Fruit fly (Drosophila melanogaster) Kc167 (cell line): ENCODE data around the gene CG32547.

ENCODE experiments used
- Myc ChIP-seq: fragments of >200 bp; optimal IDR thresholded peaks from 2 replicates; lab custom pipeline; 2017; ENCODE audit warnings: missing external identifiers
- h ChIP-seq: fragments of >200 bp; optimal IDR thresholded peaks from 3 replicates; lab custom pipeline; 2018; ENCODE audit warnings: missing external identifiers
- insv ChIP-seq: fragments of >200 bp; optimal IDR thresholded peaks from 3 replicates; lab custom pipeline; 2018; ENCODE audit warnings: missing external identifiers
- psq ChIP-seq: fragments of >200 bp; optimal IDR thresholded peaks from 2 replicates; lab custom pipeline; 2017; ENCODE audit warnings: missing external identifiers

DNA sequence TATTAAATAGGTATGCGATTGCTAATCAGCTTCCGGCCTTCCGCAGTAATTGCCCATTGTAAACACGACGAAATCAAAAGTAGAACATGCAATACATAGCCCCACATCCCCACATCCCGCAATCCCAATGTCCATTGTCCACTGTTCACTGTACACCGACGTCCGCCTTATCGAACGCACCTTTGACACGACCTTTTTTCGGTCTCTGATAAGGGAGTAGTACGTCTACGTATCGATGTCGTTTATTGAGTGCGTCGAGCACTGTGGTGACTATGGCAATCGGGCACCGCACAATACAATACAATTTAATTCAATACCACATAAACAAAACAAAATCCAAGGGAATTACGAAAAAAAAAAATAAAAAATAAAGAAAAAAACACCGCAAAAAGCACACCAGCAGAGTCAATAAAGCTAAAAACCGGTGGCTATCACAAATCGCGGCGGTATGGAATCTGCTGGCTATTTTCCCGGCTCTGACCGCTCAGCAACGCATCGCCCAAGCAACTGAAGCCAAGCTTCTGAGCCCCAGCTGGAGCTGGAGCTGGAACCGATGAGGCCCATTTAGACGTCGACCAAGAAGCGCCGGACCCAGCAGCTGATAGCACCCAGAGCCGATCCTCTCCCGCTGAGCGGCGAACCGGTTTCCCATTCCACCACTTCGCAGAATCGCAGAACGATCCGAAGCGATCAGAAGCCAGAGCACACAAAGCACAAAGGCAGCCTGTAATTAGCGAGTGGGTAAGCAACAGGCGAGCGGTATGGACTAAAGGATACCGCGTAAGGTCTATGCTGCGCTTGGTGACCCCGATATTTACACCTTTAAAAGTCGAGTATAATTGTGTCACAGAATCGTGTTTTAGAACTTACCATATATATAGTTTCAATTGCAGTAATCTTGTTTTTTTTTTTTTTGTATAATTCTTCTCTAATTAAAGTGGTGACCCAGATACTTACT, 4.3 kb upstream of the CG32547 start, which contains the start of gene Hayan:
- TF ChIP-seq insv (lab: Kevin White, UChicago) (no peak), h (lab: Kevin White, UChicago) (no peak), Myc (lab: Kevin White, UChicago) (no peak), psq (lab: Kevin White, UChicago) (no peak)
